Worm (Caenorhabditis elegans): Measurements from ENCODE around the gene F22F7.3.

- TF ChIP-seq nhr-28 (tag; optimal IDR thresholded peaks at IDR 0.05) (no peak), ztf-11 (tag; optimal IDR thresholded peaks at IDR 0.05) (no peak), nhr-237 (tag; optimal IDR thresholded peaks at IDR 0.05) (no peak), eor-1 (tag; optimal IDR thresholded peaks at IDR 0.05) (no peak), ceh-82 (tag; optimal IDR thresholded peaks at IDR 0.05) (no peak), aly-2 (tag; optimal IDR thresholded peaks at IDR 0.05) (no peak), skn-1 (tag; optimal IDR thresholded peaks at IDR 0.05) (no peak), nhr-76 (tag; optimal IDR thresholded peaks at IDR 0.05) (no peak), unc-39 (tag; optimal IDR thresholded peaks at IDR 0.05) (no peak), nhr-77 (tag; optimal IDR thresholded peaks at IDR 0.05) (no peak), nhr-25 (tag; optimal IDR thresholded peaks at IDR 0.05) (no peak), lin-15B (tag; optimal IDR thresholded peaks at IDR 0.05) (no peak), egl-5 (tag; optimal IDR thresholded peaks at IDR 0.05) (no peak), ama-1 (optimal IDR thresholded peaks at IDR 0.05) (no peak)
Observed at ce11 chrV:2156830-2157229, 46.4 kb downstream of the F22F7.3 start, which contains the start of gene srbc-22.
